Worm (Caenorhabditis elegans) whole organism, L3 larva: ENCODE measurements around the gene F39H12.1.

ENCODE experiments used
- ZK546.5 ChIP-seq: sonication (generic microtip); optimal IDR thresholded peaks from 2 replicates; lab custom pipeline; 2017; ENCODE audit warnings: missing biosample characterization, missing genetic modification characterization
- aly-2 ChIP-seq: fragments of 150-350 bp; optimal IDR thresholded peaks from 2 replicates; lab custom pipeline; 2014; ENCODE audit warnings: missing biosample characterization, missing genetic modification characterization
- ama-1 ChIP-seq: fragments of 150-350 bp; optimal IDR thresholded peaks from 2 replicates; lab custom pipeline; 2018
- ceh-16 ChIP-seq: sonication (generic microtip); optimal IDR thresholded peaks from 2 replicates; lab custom pipeline; 2017; ENCODE audit warnings: missing biosample characterization, missing genetic modification characterization
- ceh-28 ChIP-seq: fragments of 150-350 bp; optimal IDR thresholded peaks from 2 replicates; lab custom pipeline; 2014; ENCODE audit warnings: missing biosample characterization, missing genetic modification reagents, missing genetic modification characterization
- ceh-82 ChIP-seq: fragments of 150-350 bp; optimal IDR thresholded peaks from 2 replicates; lab custom pipeline; 2014; ENCODE audit warnings: missing biosample characterization, missing genetic modification characterization
- ceh-9 ChIP-seq: sonication (generic microtip); optimal IDR thresholded peaks from 2 replicates; lab custom pipeline; 2018; ENCODE audit warnings: missing biosample characterization, missing genetic modification characterization
- daf-12 ChIP-seq: fragments of 150-350 bp; optimal IDR thresholded peaks from 2 replicates; lab custom pipeline; 2014; ENCODE audit warnings: missing biosample characterization, missing genetic modification reagents, missing genetic modification characterization
- egl-5 ChIP-seq: fragments of 150-350 bp; optimal IDR thresholded peaks from 2 replicates; lab custom pipeline; 2017; ENCODE audit warnings: missing biosample characterization, missing genetic modification reagents, missing genetic modification characterization, inconsistent platforms
- elt-1 ChIP-seq: fragments of 150-350 bp; optimal IDR thresholded peaks from 2 replicates; lab custom pipeline; 2014; ENCODE audit warnings: missing biosample characterization, missing genetic modification characterization
- elt-2 ChIP-seq: sonication (generic microtip); optimal IDR thresholded peaks from 2 replicates; lab custom pipeline; 2016; ENCODE audit warnings: missing genetic modification reagents, mild to moderate bottlenecking, missing genetic modification characterization, missing compliant biosample characterization
- elt-3 ChIP-seq, 3 experiments: fragments of 150-350 bp in 1 of 3; sonication (generic microtip) in 2 of 3; optimal IDR thresholded peaks; 2 replicates in 2 of 3; 4 replicates in 1 of 3; lab custom pipeline; 2014 to 2017; ENCODE audit warnings: missing biosample characterization in 3 of 3, missing genetic modification characterization in 3 of 3
- fkh-2 ChIP-seq: fragments of 150-350 bp; optimal IDR thresholded peaks from 2 replicates; lab custom pipeline; 2014; ENCODE audit warnings: missing biosample characterization, missing genetic modification reagents, missing genetic modification characterization
- fos-1 ChIP-seq: fragments of 150-350 bp; optimal IDR thresholded peaks from 2 replicates; lab custom pipeline; 2014; ENCODE audit warnings: missing biosample characterization, missing genetic modification characterization
- hmg-11 ChIP-seq: sonication (generic microtip); optimal IDR thresholded peaks from 2 replicates; lab custom pipeline; 2016; ENCODE audit warnings: missing genetic modification characterization, missing compliant biosample characterization
- jun-1 ChIP-seq: fragments of 150-350 bp; optimal IDR thresholded peaks from 2 replicates; lab custom pipeline; 2014; ENCODE audit warnings: missing biosample characterization, missing genetic modification reagents, missing genetic modification characterization
- lin-15B ChIP-seq: fragments of 150-350 bp; optimal IDR thresholded peaks from 2 replicates; lab custom pipeline; 2014; ENCODE audit warnings: missing biosample characterization, missing genetic modification characterization
- lin-39 ChIP-seq: fragments of 150-350 bp; optimal IDR thresholded peaks from 2 replicates; lab custom pipeline; 2018; ENCODE audit warnings: missing biosample characterization, missing genetic modification reagents, missing genetic modification characterization
- lsy-12 ChIP-seq: sonication (generic microtip); optimal IDR thresholded peaks from 2 replicates; lab custom pipeline; 2016; ENCODE audit warnings: mild to moderate bottlenecking, missing genetic modification characterization, missing compliant biosample characterization
- mdl-1 ChIP-seq: fragments of 150-350 bp; optimal IDR thresholded peaks from 2 replicates; lab custom pipeline; 2014; ENCODE audit warnings: missing biosample characterization, missing genetic modification characterization
- mml-1 ChIP-seq: fragments of 150-350 bp; sonication (generic microtip); optimal IDR thresholded peaks from 3 replicates; lab custom pipeline; 2014; ENCODE audit warnings: missing biosample characterization, missing genetic modification characterization
- nfya-1 ChIP-seq: sonication (generic microtip); optimal IDR thresholded peaks from 2 replicates; lab custom pipeline; 2017; ENCODE audit warnings: missing genetic modification characterization, mild to moderate bottlenecking, missing compliant biosample characterization, antibody characterized with exemption, moderate library complexity; ENCODE audit not compliant: insufficient read depth
- nhr-11 ChIP-seq: fragments of 150-350 bp; optimal IDR thresholded peaks from 2 replicates; lab custom pipeline; 2014; ENCODE audit warnings: missing biosample characterization, missing genetic modification characterization
- nhr-12 ChIP-seq: fragments of 150-350 bp; optimal IDR thresholded peaks from 2 replicates; lab custom pipeline; 2014; ENCODE audit warnings: missing biosample characterization, missing genetic modification characterization
- nhr-23 ChIP-seq: fragments of 150-350 bp; optimal IDR thresholded peaks from 2 replicates; lab custom pipeline; 2014; ENCODE audit warnings: missing biosample characterization, missing genetic modification reagents, missing genetic modification characterization
- nhr-237 ChIP-seq: fragments of 150-350 bp; optimal IDR thresholded peaks from 2 replicates; lab custom pipeline; 2014; ENCODE audit warnings: missing biosample characterization, missing genetic modification characterization
- nhr-25 ChIP-seq: sonication (generic microtip); optimal IDR thresholded peaks from 2 replicates; lab custom pipeline; 2017; ENCODE audit warnings: missing biosample characterization, missing genetic modification characterization
- nhr-28 ChIP-seq: fragments of 150-350 bp; optimal IDR thresholded peaks from 2 replicates; lab custom pipeline; 2014; ENCODE audit warnings: missing biosample characterization, missing genetic modification characterization
- nhr-43 ChIP-seq: sonication (generic microtip); optimal IDR thresholded peaks from 2 replicates; lab custom pipeline; 2016; ENCODE audit warnings: mild to moderate bottlenecking, missing genetic modification characterization, missing compliant biosample characterization; ENCODE audit not compliant: poor library complexity, severe bottlenecking
- nhr-67 ChIP-seq: fragments of 150-350 bp; optimal IDR thresholded peaks from 2 replicates; lab custom pipeline; 2014; ENCODE audit warnings: missing biosample characterization, missing genetic modification characterization
- nhr-77 ChIP-seq: fragments of 150-350 bp; optimal IDR thresholded peaks from 2 replicates; lab custom pipeline; 2014; ENCODE audit warnings: missing biosample characterization, missing genetic modification characterization
- pha-4 ChIP-seq: fragments of 150-350 bp; optimal IDR thresholded peaks from 2 replicates; lab custom pipeline; 2014; ENCODE audit warnings: missing biosample characterization, missing genetic modification reagents, missing genetic modification characterization
- pqm-1 ChIP-seq: fragments of 150-350 bp; optimal IDR thresholded peaks from 2 replicates; lab custom pipeline; 2017; ENCODE audit warnings: missing biosample characterization, missing genetic modification characterization, inconsistent platforms
- sea-2 ChIP-seq: fragments of 150-350 bp; sonication (generic microtip); optimal IDR thresholded peaks from 4 replicates; lab custom pipeline; 2014; ENCODE audit warnings: missing biosample characterization, missing genetic modification reagents, missing genetic modification characterization
- skn-1 ChIP-seq: fragments of 150-350 bp; optimal IDR thresholded peaks from 2 replicates; lab custom pipeline; 2014; ENCODE audit warnings: missing biosample characterization, missing genetic modification characterization
- snpc-4 ChIP-seq: fragments of 150-350 bp; optimal IDR thresholded peaks from 2 replicates; lab custom pipeline; 2014; ENCODE audit warnings: missing biosample characterization, missing genetic modification characterization
- tbx-2 ChIP-seq: sonication (generic microtip); optimal IDR thresholded peaks from 2 replicates; lab custom pipeline; 2016; ENCODE audit warnings: mild to moderate bottlenecking, missing genetic modification characterization, missing compliant biosample characterization
- unc-39 ChIP-seq: sonication (generic microtip); optimal IDR thresholded peaks from 4 replicates; lab custom pipeline; 2017; ENCODE audit warnings: missing biosample characterization, missing genetic modification characterization
- unc-62 ChIP-seq: fragments of 150-350 bp; sonication (generic microtip); optimal IDR thresholded peaks from 4 replicates; lab custom pipeline; 2014; ENCODE audit warnings: missing biosample characterization, missing genetic modification reagents, missing genetic modification characterization
- zag-1 ChIP-seq: fragments of 150-350 bp; optimal IDR thresholded peaks from 2 replicates; lab custom pipeline; 2014; ENCODE audit warnings: missing biosample characterization, missing genetic modification characterization
- ztf-11 ChIP-seq: fragments of 150-350 bp; optimal IDR thresholded peaks from 2 replicates; lab custom pipeline; 2014; ENCODE audit warnings: missing biosample characterization, missing genetic modification characterization
- ztf-4 ChIP-seq: fragments of 150-350 bp; optimal IDR thresholded peaks from 2 replicates; lab custom pipeline; 2014; ENCODE audit warnings: missing biosample characterization, missing genetic modification characterization

F39H12.1 gene

ce11 chrX:817984-818383, 16.6 kb upstream of the F39H12.1 start:
- no peak for TF ChIP-seq nfya-1 (tag; lab: Kevin White, UChicago)
- TF ChIP-seq mdl-1 (tag; lab: Kevin White, UChicago): no peak

ce11 chrX:823736-824135, 10.8 kb upstream of the F39H12.1 start:
- TF ChIP-seq pha-4 (tag; lab: Kevin White, UChicago): peak; percentile 53
- TF ChIP-seq elt-2 (tag; lab: Kevin White, UChicago): peak; percentile 87
- TF ChIP-seq jun-1 (tag; lab: Kevin White, UChicago): peak; percentile 6
- peak; percentile 86 for TF ChIP-seq pqm-1 (tag; lab: Kevin White, UChicago)
- no peak for TF ChIP-seq nhr-28 (tag; lab: Kevin White, UChicago)

- peak; percentile 9 for TF ChIP-seq pha-4 (tag; lab: Kevin White, UChicago)
- no peak for TF ChIP-seq nhr-237 (tag; lab: Kevin White, UChicago)
- TF ChIP-seq unc-39 (tag; lab: Kevin White, UChicago): no peak
Measured at ce11 chrX:825375-825774, 9.2 kb upstream of the F39H12.1 start, which contains the start of gene daf-3. Gene daf-3 (minus strand): TSS chrX:825475.

ce11 chrX:825924-826323, 8.7 kb upstream of the F39H12.1 start:
- TF ChIP-seq nfya-1 (tag; lab: Kevin White, UChicago) (peak; percentile 52), elt-3 (tag; optimal IDR thresholded peaks at IDR 0.05; lab: Kevin White, UChicago) (no peak), ceh-28 (peak; percentile 74), hmg-11 (tag; lab: Kevin White, UChicago) (peak; percentile 67), ceh-16 (tag; lab: Kevin White, UChicago) (no peak), nhr-67 (no peak), elt-2 (tag; lab: Kevin White, UChicago) (peak; percentile 45), nhr-28 (tag; lab: Kevin White, UChicago) (no peak), jun-1 (tag; lab: Kevin White, UChicago) (no peak), nhr-12 (no peak), sea-2 (peak; percentile 61), tbx-2 (tag; lab: Kevin White, UChicago) (no peak), nhr-77 (tag; lab: Kevin White, UChicago) (no peak), ZK546.5 (tag; lab: Kevin White, UChicago) (no peak), mml-1 (tag; lab: Kevin White, UChicago) (no peak), snpc-4 (tag; lab: Kevin White, UChicago) (no peak), daf-12 (tag; lab: Kevin White, UChicago) (no peak), zag-1 (tag; lab: Kevin White, UChicago) (no peak), aly-2 (tag; lab: Kevin White, UChicago) (no peak), nhr-23 (tag; lab: Kevin White, UChicago) (no peak), lin-39 (tag; lab: Kevin White, UChicago) (peak; percentile 51), pha-4 (tag; lab: Kevin White, UChicago) (no peak), skn-1 (tag; lab: Kevin White, UChicago) (no peak), ceh-9 (tag; lab: Kevin White, UChicago) (no peak), nhr-11 (tag; lab: Kevin White, UChicago) (no peak)

- TF ChIP-seq nhr-28 (tag; lab: Kevin White, UChicago): no peak
- no peak for TF ChIP-seq skn-1 (tag; lab: Kevin White, UChicago)
- peak; percentile 7 for TF ChIP-seq nhr-43 (tag; lab: Kevin White, UChicago)
- no peak for TF ChIP-seq ceh-9 (tag; lab: Kevin White, UChicago)
- no peak for TF ChIP-seq fkh-2 (tag; lab: Kevin White, UChicago)
- TF ChIP-seq mml-1 (tag; lab: Kevin White, UChicago): no peak
- TF ChIP-seq nhr-237 (tag; lab: Kevin White, UChicago): no peak
- TF ChIP-seq ceh-82 (tag; lab: Kevin White, UChicago): no peak
- TF ChIP-seq ama-1 (lab: Kevin White, UChicago): no peak
- TF ChIP-seq hmg-11 (tag; lab: Kevin White, UChicago): peak; percentile 92
- TF ChIP-seq ZK546.5 (tag; lab: Kevin White, UChicago): no peak
- TF ChIP-seq nhr-25: peak; percentile 18
- peak; percentile 79 for TF ChIP-seq pha-4 (tag; lab: Kevin White, UChicago)
- peak; percentile 6 for TF ChIP-seq daf-12 (tag; lab: Kevin White, UChicago)
- TF ChIP-seq elt-3 (tag; optimal IDR thresholded peaks at IDR 0.05; lab: Kevin White, UChicago): no peak
- TF ChIP-seq zag-1 (tag; lab: Kevin White, UChicago): no peak
- peak; percentile 76 for TF ChIP-seq nfya-1 (tag; lab: Kevin White, UChicago)
- TF ChIP-seq snpc-4 (tag; lab: Kevin White, UChicago): peak; percentile 20
- no peak for TF ChIP-seq fos-1 (tag; lab: Kevin White, UChicago)
- peak; percentile 1 for TF ChIP-seq lsy-12
- TF ChIP-seq nhr-77 (tag; lab: Kevin White, UChicago): no peak
- peak; percentile 43 for TF ChIP-seq lin-15B
- no peak for TF ChIP-seq ztf-4
- peak; percentile 10 for TF ChIP-seq elt-2 (tag; lab: Kevin White, UChicago)
- no peak for TF ChIP-seq ztf-11
- no peak for TF ChIP-seq unc-62 (GFP tag; lab: Kevin White, UChicago)
- TF ChIP-seq elt-1 (tag; lab: Kevin White, UChicago): peak; percentile 14
- peak; percentile 44 for TF ChIP-seq nhr-23 (tag; lab: Kevin White, UChicago)
- no peak for TF ChIP-seq unc-39 (tag; lab: Kevin White, UChicago)
- TF ChIP-seq mdl-1 (tag; lab: Kevin White, UChicago): no peak
- no peak for TF ChIP-seq pqm-1 (tag; lab: Kevin White, UChicago)
- TF ChIP-seq egl-5 (tag; lab: Kevin White, UChicago): peak; percentile 60
- no peak for TF ChIP-seq tbx-2 (tag; lab: Kevin White, UChicago)
Measured at ce11 chrX:827502-827901, 7.1 kb upstream of the F39H12.1 start.
